Fruit fly (Drosophila melanogaster): ENCODE measurements around the gene CG32107.

The CG32107 gene

dm6 chr3L:12832355-12832881 is 28.7 kb downstream of the CG32107 start (continued):
- TF ChIP-seq grau (tag; optimal IDR thresholded peaks at IDR 0.05) = no peak
- peak; percentile 44 for TF ChIP-seq abd-A (tag; optimal IDR thresholded peaks at IDR 0.05)
- TF ChIP-seq fd102C (GFP tag; optimal IDR thresholded peaks at IDR 0.05) = no peak
- no peak for TF ChIP-seq btn (GFP tag; optimal IDR thresholded peaks at IDR 0.05)
- TF ChIP-seq B-H2 (GFP tag; optimal IDR thresholded peaks at IDR 0.05) = no peak
- peak; percentile 75 for TF ChIP-seq kni (GFP tag; optimal IDR thresholded peaks at IDR 0.05)
- TF ChIP-seq E2f1 (GFP tag; IDR thresholded peaks at IDR 0.05) = no peak
- TF ChIP-seq CG8290 (GFP tag; optimal IDR thresholded peaks at IDR 0.05) = no peak
- TF ChIP-seq CG8290 (tag; optimal IDR thresholded peaks at IDR 0.05) = peak in 1 of 2 experiments; percentile 45
- no peak for TF ChIP-seq CG13775 (GFP tag; optimal IDR thresholded peaks at IDR 0.05)
- no peak for TF ChIP-seq CG3995 (GFP tag; optimal IDR thresholded peaks at IDR 0.05)
- no peak for TF ChIP-seq nmo (GFP tag; optimal IDR thresholded peaks at IDR 0.05)
- TF ChIP-seq chm (GFP tag; IDR thresholded peaks at IDR 0.05) = no peak
- TF ChIP-seq Optix (GFP tag; IDR thresholded peaks at IDR 0.05) = no peak
- no peak for TF ChIP-seq CG16779 (GFP tag; IDR thresholded peaks at IDR 0.05)
- peak; percentile 7 for TF ChIP-seq CG12299 (tag; optimal IDR thresholded peaks at IDR 0.05)
- peak; percentile 13 for TF ChIP-seq CG2712 (tag; optimal IDR thresholded peaks at IDR 0.05)
- no peak for TF ChIP-seq CG5245 (GFP tag; optimal IDR thresholded peaks at IDR 0.05)
- 0 out of 3 replicates have a peak, but pooled peaks have one; percentile 36 for TF ChIP-seq HLH4C (GFP tag; IDR thresholded peaks at IDR 0.05; ENCODE audit: partially characterized antibody)
- peak; percentile 35 for TF ChIP-seq CG12071 (GFP tag; optimal IDR thresholded peaks at IDR 0.05)
- TF ChIP-seq zen2 (GFP tag; IDR thresholded peaks at IDR 0.05; ENCODE audit: partially characterized antibody) = 0 out of 3 replicates have a peak, but pooled peaks have one; percentile 43
- TF ChIP-seq MBD-R2 (GFP tag; IDR thresholded peaks at IDR 0.05) = no peak
- TF ChIP-seq luna (GFP tag; optimal IDR thresholded peaks at IDR 0.05) = no peak
- no peak for TF ChIP-seq Dbx (GFP tag; IDR thresholded peaks at IDR 0.05)
- no peak for TF ChIP-seq sc (optimal IDR thresholded peaks at IDR 0.05)
- TF ChIP-seq sc (GFP tag; optimal IDR thresholded peaks at IDR 0.05) = no peak
- TF ChIP-seq cg (GFP tag; optimal IDR thresholded peaks at IDR 0.05) = peak; percentile 27
- TF ChIP-seq stc (GFP tag; IDR thresholded peaks at IDR 0.05) = no peak
- TF ChIP-seq Deaf1 (tag; optimal IDR thresholded peaks at IDR 0.05) = peak; percentile 53
- TF ChIP-seq Lpt (GFP tag; optimal IDR thresholded peaks at IDR 0.05) = no peak
- no peak for TF ChIP-seq Hr39 (optimal IDR thresholded peaks at IDR 0.05)
- no peak for TF ChIP-seq CG9727 (GFP tag; optimal IDR thresholded peaks at IDR 0.05)
- TF ChIP-seq CG34224 (GFP tag; IDR thresholded peaks at IDR 0.05; ENCODE audit: partially characterized antibody) = 0 out of 3 replicates have a peak, but pooled peaks have one; percentile 30
- TF ChIP-seq CG12104 (GFP tag; optimal IDR thresholded peaks at IDR 0.05) = no peak
- TF ChIP-seq CG3838 (GFP tag; optimal IDR thresholded peaks at IDR 0.05) = no peak
- no peak for TF ChIP-seq Oli (tag; optimal IDR thresholded peaks at IDR 0.05)
- no peak for TF ChIP-seq CG10321 (GFP tag; IDR thresholded peaks at IDR 0.05)
- TF ChIP-seq sens (GFP tag) = peak; percentile 69
- TF ChIP-seq CG14710 (tag; optimal IDR thresholded peaks at IDR 0.05) = no peak
- TF ChIP-seq CG11093 (GFP tag; IDR thresholded peaks at IDR 0.05) = no peak
- no peak for TF ChIP-seq CG17568 (GFP tag; optimal IDR thresholded peaks at IDR 0.05)
- TF ChIP-seq PHDP (tag; optimal IDR thresholded peaks at IDR 0.05) = no peak
- no peak for TF ChIP-seq Tbp (GFP tag; optimal IDR thresholded peaks at IDR 0.05)
- TF ChIP-seq mld (GFP tag; IDR thresholded peaks at IDR 0.05; ENCODE audit: partially characterized antibody) = no peak
- TF ChIP-seq MTF-1 (GFP tag; optimal IDR thresholded peaks at IDR 0.05; ENCODE audit: borderline replicate concordance) = no peak
- no peak for TF ChIP-seq Gsc (GFP tag; IDR thresholded peaks at IDR 0.05)
- TF ChIP-seq dmrt99B (tag; optimal IDR thresholded peaks at IDR 0.05) = no peak
- TF ChIP-seq Ada2b (GFP tag; IDR thresholded peaks at IDR 0.05) = no peak
- TF ChIP-seq cas (GFP tag; IDR thresholded peaks at IDR 0.05) = no peak
- TF ChIP-seq grn (GFP tag; optimal IDR thresholded peaks at IDR 0.05) = no peak
- no peak for TF ChIP-seq GATAe (GFP tag; conservative IDR thresholded peaks at IDR 0.05)
- no peak for TF ChIP-seq CG7786 (GFP tag; optimal IDR thresholded peaks at IDR 0.05)
